Fruit fly (Drosophila melanogaster): ENCODE data around the gene CG9547.

The CG9547 gene

dm6 chr2L:6473076-6474037 is 21.0 kb downstream of the CG9547 start, which contains the start of gene mmy (continued):
- TF ChIP-seq CG1529 (GFP tag; optimal IDR thresholded peaks at IDR 0.05): peak; percentile 6
- peak; percentile 41 for TF ChIP-seq btn (GFP tag; optimal IDR thresholded peaks at IDR 0.05)
- peak; percentile 32 for TF ChIP-seq Elba2 (GFP tag; optimal IDR thresholded peaks at IDR 0.05)
- TF ChIP-seq tx (GFP tag; optimal IDR thresholded peaks at IDR 0.05): peak; percentile 18
- 0 out of 2 replicates have a peak, but pooled peaks have one; percentile 13 for TF ChIP-seq CG3847 (GFP tag; IDR thresholded peaks at IDR 0.05)
- TF ChIP-seq gcm2 (GFP tag; optimal IDR thresholded peaks at IDR 0.05): no peak
- TF ChIP-seq D19A (tag; optimal IDR thresholded peaks at IDR 0.05): peak; percentile 74
- no peak for TF ChIP-seq dati (GFP tag; IDR thresholded peaks at IDR 0.05)
- no peak for TF ChIP-seq CG15601 (tag; optimal IDR thresholded peaks at IDR 0.05)
- TF ChIP-seq mirr (GFP tag; optimal IDR thresholded peaks at IDR 0.05): peak; percentile 93
- TF ChIP-seq aop (GFP tag; IDR thresholded peaks at IDR 0.05): peak; percentile 84
- TF ChIP-seq CG2678 (tag; optimal IDR thresholded peaks at IDR 0.05): peak; percentile 73
- TF ChIP-seq mam (GFP tag; optimal IDR thresholded peaks at IDR 0.05): peak; percentile 19
- peak; percentile 72 for TF ChIP-seq grn (GFP tag; optimal IDR thresholded peaks at IDR 0.05)
- no peak; the same call in 1 of the 2 replicates for TF ChIP-seq al (GFP tag; IDR thresholded peaks at IDR 0.05)
- TF ChIP-seq sr (GFP tag; IDR thresholded peaks at IDR 0.05): peak; percentile 54; the same call in 2 of the 3 replicates
- no peak for TF ChIP-seq hkb (optimal IDR thresholded peaks at IDR 0.05)
- peak; percentile 63 for TF ChIP-seq hkb (GFP tag; IDR thresholded peaks at IDR 0.05)
- no peak for TF ChIP-seq ara (GFP tag; IDR thresholded peaks at IDR 0.05)
- no peak for TF ChIP-seq inv (GFP tag; IDR thresholded peaks at IDR 0.05; ENCODE audit: partially characterized antibody)
- TF ChIP-seq CG6654 (GFP tag; optimal IDR thresholded peaks at IDR 0.05): peak; percentile 3
- peak; percentile 4 for TF ChIP-seq caup (GFP tag; optimal IDR thresholded peaks at IDR 0.05; ENCODE audit: severe bottlenecking)
- TF ChIP-seq her (GFP tag; optimal IDR thresholded peaks at IDR 0.05): peak; percentile 37
- TF ChIP-seq CG14014 (GFP tag; IDR thresholded peaks at IDR 0.05): peak; percentile 30
- peak; percentile 62; the same call in 1 of the 3 replicates for TF ChIP-seq ci (GFP tag; IDR thresholded peaks at IDR 0.05)
- TF ChIP-seq Rx (GFP tag; IDR thresholded peaks at IDR 0.05): no peak
- peak; percentile 34 for TF ChIP-seq nerfin-1 (tag; optimal IDR thresholded peaks at IDR 0.05)
- TF ChIP-seq Ada2b (GFP tag; IDR thresholded peaks at IDR 0.05): no peak
- no peak for TF ChIP-seq ham (GFP tag; IDR thresholded peaks at IDR 0.05)
- TF ChIP-seq HLH4C (GFP tag; IDR thresholded peaks at IDR 0.05; ENCODE audit: partially characterized antibody): 0 out of 3 replicates have a peak, but pooled peaks have one; percentile 39
- TF ChIP-seq CG6272 (GFP tag; IDR thresholded peaks at IDR 0.05): no peak
- 0 out of 4 replicates have a peak, but pooled peaks have one; percentile 8 for TF ChIP-seq Gug (GFP tag; IDR thresholded peaks at IDR 0.05)
- TF ChIP-seq CG30020 (tag; optimal IDR thresholded peaks at IDR 0.05): peak; percentile 61
- peak; percentile 43 for TF ChIP-seq CG4328 (GFP tag; optimal IDR thresholded peaks at IDR 0.05)
- TF ChIP-seq fd3F (GFP tag; optimal IDR thresholded peaks at IDR 0.05): no peak
- TF ChIP-seq Dad (GFP tag; optimal IDR thresholded peaks at IDR 0.05): peak; percentile 59
- no peak for TF ChIP-seq MTF-1 (GFP tag; optimal IDR thresholded peaks at IDR 0.05; ENCODE audit: borderline replicate concordance)
- no peak for TF ChIP-seq gt (GFP tag; IDR thresholded peaks at IDR 0.05)
- no peak for TF ChIP-seq sob (GFP tag; IDR thresholded peaks at IDR 0.05)
- TF ChIP-seq Dll (GFP tag; IDR thresholded peaks at IDR 0.05; ENCODE audit: partially characterized antibody): peak; percentile 52; the same call in 1 of the 4 replicates
- no peak; the same call in 2 of the 3 replicates for TF ChIP-seq jigr1 (GFP tag; IDR thresholded peaks at IDR 0.05)
- peak; percentile 43 for TF ChIP-seq BEAF-32 (GFP tag; optimal IDR thresholded peaks at IDR 0.05)
- no peak for TF ChIP-seq ems (GFP tag; optimal IDR thresholded peaks at IDR 0.05)
- no peak for TF ChIP-seq Usf (GFP tag; optimal IDR thresholded peaks at IDR 0.05)
- peak; percentile 22 for TF ChIP-seq sd (tag; optimal IDR thresholded peaks at IDR 0.05)
- no peak for TF ChIP-seq tup (GFP tag; optimal IDR thresholded peaks at IDR 0.05)
- no peak for TF ChIP-seq CG9876 (GFP tag; optimal IDR thresholded peaks at IDR 0.05)
- TF ChIP-seq tll (GFP tag; optimal IDR thresholded peaks at IDR 0.05): no peak

Measured in whole organism, embryonic.